Worm (Caenorhabditis elegans): ENCODE results near the gene ndab-1.

- TF ChIP-seq zip-8 (tag; optimal IDR thresholded peaks at IDR 0.05) = no peak
- TF ChIP-seq snpc-4 (tag; optimal IDR thresholded peaks at IDR 0.05) = no peak
- no peak for TF ChIP-seq blmp-1 (tag; optimal IDR thresholded peaks at IDR 0.05)
- TF ChIP-seq ztf-11 (tag; optimal IDR thresholded peaks at IDR 0.05) = no peak
- no peak for TF ChIP-seq unc-62 (GFP tag; optimal IDR thresholded peaks at IDR 0.05)
- no peak for TF ChIP-seq pha-4 (tag; optimal IDR thresholded peaks at IDR 0.05)
- no peak for TF ChIP-seq elt-1 (tag; optimal IDR thresholded peaks at IDR 0.05; ENCODE audit: borderline replicate concordance, insufficient read depth)
- TF ChIP-seq nhr-12 (tag; optimal IDR thresholded peaks at IDR 0.05) = no peak
- TF ChIP-seq elt-3 (tag; optimal IDR thresholded peaks at IDR 0.05) = no peak
- no peak for TF ChIP-seq nhr-28 (tag; optimal IDR thresholded peaks at IDR 0.05)
Observed at ce11 chrIII:11960080-11960479, 44.6 kb upstream of the ndab-1 start, which contains the start of gene top-3.

All from whole organism, mixed stage, embryonic.